Worm (Caenorhabditis elegans) whole organism, L3 larva: Measurements from ENCODE around the gene fbxb-11.

Experiments
- R02D3.7 ChIP-seq: fragments of 150-350 bp; optimal IDR thresholded peaks from 2 replicates; lab custom pipeline; 2014; ENCODE audit warnings: missing biosample characterization, missing genetic modification characterization
- ZK546.5 ChIP-seq: sonication (generic microtip); optimal IDR thresholded peaks from 2 replicates; lab custom pipeline; 2017; ENCODE audit warnings: missing biosample characterization, missing genetic modification characterization
- aly-2 ChIP-seq: fragments of 150-350 bp; optimal IDR thresholded peaks from 2 replicates; lab custom pipeline; 2014; ENCODE audit warnings: missing biosample characterization, missing genetic modification characterization
- ama-1 ChIP-seq: fragments of 150-350 bp; optimal IDR thresholded peaks from 2 replicates; lab custom pipeline; 2018
- ceh-16 ChIP-seq: sonication (generic microtip); optimal IDR thresholded peaks from 2 replicates; lab custom pipeline; 2017; ENCODE audit warnings: missing biosample characterization, missing genetic modification characterization
- ceh-28 ChIP-seq: fragments of 150-350 bp; optimal IDR thresholded peaks from 2 replicates; lab custom pipeline; 2014; ENCODE audit warnings: missing biosample characterization, missing genetic modification reagents, missing genetic modification characterization
- ceh-82 ChIP-seq: fragments of 150-350 bp; optimal IDR thresholded peaks from 2 replicates; lab custom pipeline; 2014; ENCODE audit warnings: missing biosample characterization, missing genetic modification characterization
- ceh-9 ChIP-seq: sonication (generic microtip); optimal IDR thresholded peaks from 2 replicates; lab custom pipeline; 2018; ENCODE audit warnings: missing biosample characterization, missing genetic modification characterization
- daf-12 ChIP-seq: fragments of 150-350 bp; optimal IDR thresholded peaks from 2 replicates; lab custom pipeline; 2014; ENCODE audit warnings: missing biosample characterization, missing genetic modification reagents, missing genetic modification characterization
- egl-5 ChIP-seq: fragments of 150-350 bp; optimal IDR thresholded peaks from 2 replicates; lab custom pipeline; 2017; ENCODE audit warnings: missing biosample characterization, missing genetic modification reagents, missing genetic modification characterization, inconsistent platforms
- elt-1 ChIP-seq: fragments of 150-350 bp; optimal IDR thresholded peaks from 2 replicates; lab custom pipeline; 2014; ENCODE audit warnings: missing biosample characterization, missing genetic modification characterization
- elt-2 ChIP-seq: sonication (generic microtip); optimal IDR thresholded peaks from 2 replicates; lab custom pipeline; 2016; ENCODE audit warnings: missing genetic modification reagents, mild to moderate bottlenecking, missing genetic modification characterization, missing compliant biosample characterization
- fkh-10 ChIP-seq: sonication (generic microtip); optimal IDR thresholded peaks from 2 replicates; lab custom pipeline; 2017; ENCODE audit warnings: missing biosample characterization, missing genetic modification reagents, missing genetic modification characterization
- fkh-2 ChIP-seq: fragments of 150-350 bp; optimal IDR thresholded peaks from 2 replicates; lab custom pipeline; 2014; ENCODE audit warnings: missing biosample characterization, missing genetic modification reagents, missing genetic modification characterization
- fos-1 ChIP-seq: fragments of 150-350 bp; optimal IDR thresholded peaks from 2 replicates; lab custom pipeline; 2014; ENCODE audit warnings: missing biosample characterization, missing genetic modification characterization
- hmg-11 ChIP-seq: sonication (generic microtip); optimal IDR thresholded peaks from 2 replicates; lab custom pipeline; 2016; ENCODE audit warnings: missing genetic modification characterization, missing compliant biosample characterization
- jun-1 ChIP-seq: fragments of 150-350 bp; optimal IDR thresholded peaks from 2 replicates; lab custom pipeline; 2014; ENCODE audit warnings: missing biosample characterization, missing genetic modification reagents, missing genetic modification characterization
- lin-15B ChIP-seq: fragments of 150-350 bp; optimal IDR thresholded peaks from 2 replicates; lab custom pipeline; 2014; ENCODE audit warnings: missing biosample characterization, missing genetic modification characterization
- lin-39 ChIP-seq: fragments of 150-350 bp; optimal IDR thresholded peaks from 2 replicates; lab custom pipeline; 2018; ENCODE audit warnings: missing biosample characterization, missing genetic modification reagents, missing genetic modification characterization
- mdl-1 ChIP-seq: fragments of 150-350 bp; optimal IDR thresholded peaks from 2 replicates; lab custom pipeline; 2014; ENCODE audit warnings: missing biosample characterization, missing genetic modification characterization
- nfya-1 ChIP-seq: sonication (generic microtip); optimal IDR thresholded peaks from 2 replicates; lab custom pipeline; 2017; ENCODE audit warnings: missing genetic modification characterization, mild to moderate bottlenecking, missing compliant biosample characterization, antibody characterized with exemption, moderate library complexity; ENCODE audit not compliant: insufficient read depth
- nhr-11 ChIP-seq: fragments of 150-350 bp; optimal IDR thresholded peaks from 2 replicates; lab custom pipeline; 2014; ENCODE audit warnings: missing biosample characterization, missing genetic modification characterization
- nhr-12 ChIP-seq: fragments of 150-350 bp; optimal IDR thresholded peaks from 2 replicates; lab custom pipeline; 2014; ENCODE audit warnings: missing biosample characterization, missing genetic modification characterization
- nhr-23 ChIP-seq: fragments of 150-350 bp; optimal IDR thresholded peaks from 2 replicates; lab custom pipeline; 2014; ENCODE audit warnings: missing biosample characterization, missing genetic modification reagents, missing genetic modification characterization
- nhr-237 ChIP-seq: fragments of 150-350 bp; optimal IDR thresholded peaks from 2 replicates; lab custom pipeline; 2014; ENCODE audit warnings: missing biosample characterization, missing genetic modification characterization
- nhr-25 ChIP-seq: sonication (generic microtip); optimal IDR thresholded peaks from 2 replicates; lab custom pipeline; 2017; ENCODE audit warnings: missing biosample characterization, missing genetic modification characterization
- nhr-28 ChIP-seq: fragments of 150-350 bp; optimal IDR thresholded peaks from 2 replicates; lab custom pipeline; 2014; ENCODE audit warnings: missing biosample characterization, missing genetic modification characterization
- nhr-77 ChIP-seq: fragments of 150-350 bp; optimal IDR thresholded peaks from 2 replicates; lab custom pipeline; 2014; ENCODE audit warnings: missing biosample characterization, missing genetic modification characterization
- pha-4 ChIP-seq: fragments of 150-350 bp; optimal IDR thresholded peaks from 2 replicates; lab custom pipeline; 2014; ENCODE audit warnings: missing biosample characterization, missing genetic modification reagents, missing genetic modification characterization
- pqm-1 ChIP-seq: fragments of 150-350 bp; optimal IDR thresholded peaks from 2 replicates; lab custom pipeline; 2017; ENCODE audit warnings: missing biosample characterization, missing genetic modification characterization, inconsistent platforms
- sea-2 ChIP-seq: fragments of 150-350 bp; sonication (generic microtip); optimal IDR thresholded peaks from 4 replicates; lab custom pipeline; 2014; ENCODE audit warnings: missing biosample characterization, missing genetic modification reagents, missing genetic modification characterization
- skn-1 ChIP-seq: fragments of 150-350 bp; optimal IDR thresholded peaks from 2 replicates; lab custom pipeline; 2014; ENCODE audit warnings: missing biosample characterization, missing genetic modification characterization
- tbx-2 ChIP-seq: sonication (generic microtip); optimal IDR thresholded peaks from 2 replicates; lab custom pipeline; 2016; ENCODE audit warnings: mild to moderate bottlenecking, missing genetic modification characterization, missing compliant biosample characterization
- zag-1 ChIP-seq: fragments of 150-350 bp; optimal IDR thresholded peaks from 2 replicates; lab custom pipeline; 2014; ENCODE audit warnings: missing biosample characterization, missing genetic modification characterization
- ztf-11 ChIP-seq: fragments of 150-350 bp; optimal IDR thresholded peaks from 2 replicates; lab custom pipeline; 2014; ENCODE audit warnings: missing biosample characterization, missing genetic modification characterization
- ztf-4 ChIP-seq: fragments of 150-350 bp; optimal IDR thresholded peaks from 2 replicates; lab custom pipeline; 2014; ENCODE audit warnings: missing biosample characterization, missing genetic modification characterization

Gene fbxb-11

ce11 chrII:1706385-1706784, 18.0 kb upstream of the fbxb-11 start, which contains the start of gene sdz-18:
Gene sdz-18 (minus strand): TSS chrII:1706485.
- TF ChIP-seq nhr-77 (tag; lab: Kevin White, UChicago) (no peak), ZK546.5 (tag; lab: Kevin White, UChicago) (no peak)

ce11 chrII:1709959-1710358, 14.5 kb upstream of the fbxb-11 start, which contains the start of gene fbxa-184:
Gene fbxa-184 (plus strand): TSS chrII:1710259.
- no peak for TF ChIP-seq elt-2
- no peak for TF ChIP-seq ztf-11 (tag; lab: Kevin White, UChicago)
- no peak for TF ChIP-seq nhr-11
- TF ChIP-seq nhr-237, result no peak
- no peak for TF ChIP-seq ztf-4 (tag; lab: Kevin White, UChicago)
- TF ChIP-seq ama-1, result no peak
- no peak for TF ChIP-seq nhr-25
- TF ChIP-seq nhr-28 (tag; lab: Kevin White, UChicago), result no peak
- no peak for TF ChIP-seq nhr-77 (tag; lab: Kevin White, UChicago)

- TF ChIP-seq nhr-28 (tag; lab: Kevin White, UChicago), result no peak
- no peak for TF ChIP-seq ceh-28 (tag; lab: Kevin White, UChicago)
- no peak for TF ChIP-seq aly-2 (tag; lab: Kevin White, UChicago)
- no peak for TF ChIP-seq nhr-23 (tag; lab: Kevin White, UChicago)
- no peak for TF ChIP-seq ztf-4 (tag; lab: Kevin White, UChicago)
- TF ChIP-seq nhr-25, result no peak
- no peak for TF ChIP-seq pqm-1
- TF ChIP-seq daf-12 (tag; lab: Kevin White, UChicago), result no peak
- no peak for TF ChIP-seq pha-4
- no peak for TF ChIP-seq nhr-237
- no peak for TF ChIP-seq nhr-77 (tag; lab: Kevin White, UChicago)
- no peak for TF ChIP-seq lin-15B (tag; lab: Kevin White, UChicago)
- no peak for TF ChIP-seq fkh-2 (tag; lab: Kevin White, UChicago)
- TF ChIP-seq elt-1, result no peak
- no peak for TF ChIP-seq fkh-10 (GFP tag; lab: Kevin White, UChicago)
- TF ChIP-seq nhr-11, result no peak
- no peak for TF ChIP-seq nhr-12 (tag; lab: Kevin White, UChicago)
- TF ChIP-seq, all 47 proteins: peak for 0
Observed at ce11 chrII:1712938-1713337, 11.5 kb upstream of the fbxb-11 start, which contains the start of gene btb-7. Gene btb-7 (plus strand): TSS chrII:1713238.

- TF ChIP-seq nhr-77 (tag; lab: Kevin White, UChicago) (no peak), lin-15B (tag; lab: Kevin White, UChicago) (no peak), fos-1 (tag; lab: Kevin White, UChicago) (no peak), tbx-2 (no peak), mdl-1 (tag; lab: Kevin White, UChicago) (no peak), fkh-2 (tag; lab: Kevin White, UChicago) (no peak), nhr-12 (tag; lab: Kevin White, UChicago) (no peak), egl-5 (no peak), aly-2 (tag; lab: Kevin White, UChicago) (no peak), ceh-82 (tag; lab: Kevin White, UChicago) (no peak), nhr-237 (no peak), jun-1 (no peak), sea-2 (no peak)
Observed at ce11 chrII:1714772-1715353, 9.6 kb upstream of the fbxb-11 start, which contains the start of gene btb-6. Gene btb-6 (plus strand): TSS chrII:1715303.

- no peak for TF ChIP-seq ceh-82 (tag; lab: Kevin White, UChicago)
- no peak for TF ChIP-seq R02D3.7
- no peak for TF ChIP-seq hmg-11 (tag; lab: Kevin White, UChicago)
- TF ChIP-seq nhr-77 (tag; lab: Kevin White, UChicago), result no peak
- TF ChIP-seq ZK546.5 (tag; lab: Kevin White, UChicago), result no peak
- no peak for TF ChIP-seq nhr-237
Observed at ce11 chrII:1719153-1719552, 5.3 kb upstream of the fbxb-11 start, which contains the start of gene fbxb-48. Gene fbxb-48 (minus strand): TSS chrII:1719253.

- TF ChIP-seq daf-12 (tag; lab: Kevin White, UChicago) (no peak), mdl-1 (tag; lab: Kevin White, UChicago) (no peak), skn-1 (no peak), lin-39 (tag; lab: Kevin White, UChicago) (no peak), zag-1 (tag; lab: Kevin White, UChicago) (no peak), ceh-9 (tag; lab: Kevin White, UChicago) (no peak), nfya-1 (no peak), ceh-16 (tag; lab: Kevin White, UChicago) (no peak), jun-1 (no peak), nhr-28 (tag; lab: Kevin White, UChicago) (no peak), nhr-11 (no peak), ama-1 (no peak)
Observed at ce11 chrII:1722394-1722793, 2.0 kb upstream of the fbxb-11 start, which contains the start of the genes fbxb-5 and btb-8. Gene fbxb-5 (minus strand): TSS chrII:1722494. Gene btb-8 (plus strand): TSS chrII:1722770.
